Worm (Caenorhabditis elegans) whole organism, late embryonic: Measurements from ENCODE around the gene R02F11.1.

Source experiments
- ama-1 ChIP-seq: fragments of 150-350 bp; optimal IDR thresholded peaks from 2 replicates; lab custom pipeline; 2014
- pat-9 ChIP-seq: fragments of 200-800 bp; sonication (Bioruptor generic); optimal IDR thresholded peaks from 2 replicates; lab custom pipeline; 2018; ENCODE audit warnings: mild to moderate bottlenecking, missing genetic modification characterization, moderate library complexity, missing compliant biosample characterization
- pha-2 ChIP-seq: sonication (generic microtip); optimal IDR thresholded peaks from 2 replicates; lab custom pipeline; 2017; ENCODE audit warnings: mild to moderate bottlenecking, missing genetic modification characterization, missing compliant biosample characterization

ce11 chrV:4841179-4841578 is 40.3 kb downstream of the R02F11.1 start, which contains the start of gene cwp-1:
- TF ChIP-seq ama-1 (no peak), pha-2 (tag; lab: Kevin White, UChicago) (no peak), pat-9 (tag; lab: Kevin White, UChicago) (no peak)
